Worm (Caenorhabditis elegans) whole organism, young adult: ENCODE measurements around the gene C56E6.7.

Source experiments
- B0336.3 ChIP-seq: fragments of 200-800 bp; sonication (Bioruptor generic); IDR thresholded peaks from 2 replicates; pipeline ENCODE4 v1.3.6; 2022; ENCODE audit warnings: missing genetic modification characterization, missing compliant biosample characterization
- F22D6.2 ChIP-seq: sonication (generic microtip); optimal IDR thresholded peaks from 2 replicates; lab custom pipeline; 2016; ENCODE audit warnings: mild to moderate bottlenecking, missing genetic modification characterization, missing compliant biosample characterization
- F23B12.7 ChIP-seq: sonication (generic microtip); optimal IDR thresholded peaks from 2 replicates; lab custom pipeline; 2017; ENCODE audit warnings: missing genetic modification characterization, mild to moderate bottlenecking, missing compliant biosample characterization, antibody characterized with exemption, moderate library complexity; ENCODE audit not compliant: insufficient read depth
- F37B4.10 ChIP-seq: fragments of 200-800 bp; sonication (Bioruptor generic); IDR thresholded peaks from 2 replicates; pipeline ENCODE4 v1.3.6; 2022; ENCODE audit warnings: missing genetic modification characterization, missing compliant biosample characterization
- T07F8.4 ChIP-seq: sonication (generic microtip); optimal IDR thresholded peaks from 2 replicates; lab custom pipeline; 2016; ENCODE audit warnings: mild to moderate bottlenecking, missing genetic modification characterization, moderate library complexity, missing compliant biosample characterization
- bed-1 ChIP-seq: fragments of 200-800 bp; sonication (Bioruptor generic); IDR thresholded peaks from 2 replicates; pipeline ENCODE4 v1.3.6; 2022; ENCODE audit warnings: missing genetic modification reagents, missing genetic modification characterization, missing compliant biosample characterization
- dpff-1 ChIP-seq: sonication (generic microtip); optimal IDR thresholded peaks from 2 replicates; lab custom pipeline; 2017; ENCODE audit warnings: mild to moderate bottlenecking, missing genetic modification characterization, missing compliant biosample characterization
- egl-44 ChIP-seq: fragments of 200-800 bp; sonication (Bioruptor generic); IDR thresholded peaks from 2 replicates; pipeline ENCODE4 v1.3.6; 2022; ENCODE audit warnings: missing genetic modification reagents, missing genetic modification characterization, missing compliant biosample characterization
- hmg-20 ChIP-seq: fragments of 200-800 bp; sonication (Bioruptor generic); IDR thresholded peaks from 2 replicates; pipeline ENCODE4 v1.3.6; 2022; ENCODE audit warnings: missing genetic modification reagents, missing genetic modification characterization, missing compliant biosample characterization
- lin-54 ChIP-seq: fragments of 200-800 bp; sonication (Bioruptor generic); optimal IDR thresholded peaks from 2 replicates; lab custom pipeline; 2018; ENCODE audit warnings: mild to moderate bottlenecking, missing genetic modification characterization, missing compliant biosample characterization
- mel-28 ChIP-seq: sonication (generic microtip); optimal IDR thresholded peaks from 2 replicates; lab custom pipeline; 2016; ENCODE audit warnings: borderline replicate concordance, mild to moderate bottlenecking, missing genetic modification characterization, missing compliant biosample characterization
- nfyb-1 ChIP-seq: fragments of 200-800 bp; sonication (Bioruptor generic); IDR thresholded peaks from 2 replicates; pipeline ENCODE4 v1.3.6; 2022; ENCODE audit warnings: missing genetic modification reagents, missing genetic modification characterization, missing compliant biosample characterization
- pha-4 ChIP-seq: fragments of 150-350 bp; sonication (generic microtip); optimal IDR thresholded peaks from 2 replicates; lab custom pipeline; 2014; ENCODE audit warnings: missing biosample characterization, missing genetic modification reagents, missing genetic modification characterization
- unc-62 ChIP-seq: fragments of 150-350 bp; optimal IDR thresholded peaks from 2 replicates; lab custom pipeline; 2014; ENCODE audit warnings: missing biosample characterization, missing genetic modification reagents, missing genetic modification characterization

- TF ChIP-seq pha-4 (tag; lab: Kevin White, UChicago) (no peak), hmg-20 (GFP tag; lab: Robert Waterston, UW) (no peak), egl-44 (GFP tag; lab: Robert Waterston, UW) (no peak), nfyb-1 (no peak), bed-1 (GFP tag; lab: Robert Waterston, UW) (no peak), B0336.3 (GFP tag; lab: Robert Waterston, UW) (no peak), mel-28 (tag; lab: Kevin White, UChicago) (no peak), T07F8.4 (no peak), F23B12.7 (tag; lab: Kevin White, UChicago) (no peak), dpff-1 (tag; lab: Kevin White, UChicago) (no peak), F37B4.10 (GFP tag; lab: Robert Waterston, UW) (no peak), lin-54 (GFP tag; lab: Kevin White, UChicago) (no peak), unc-62 (GFP tag; lab: Kevin White, UChicago) (no peak), F22D6.2 (no peak)
These were observed 4.9 kb downstream of the C56E6.7 start, which contains the start of gene toe-2 for ce11 chrII:6521316-6521715.
